Worm (Caenorhabditis elegans) whole organism, late embryonic: ENCODE data around the gene C48B4.11.

Experiments used
- ahr-1 ChIP-seq: sonication (generic microtip); optimal IDR thresholded peaks from 2 replicates; lab custom pipeline; 2016; ENCODE audit warnings: missing genetic modification characterization, missing compliant biosample characterization
- ceh-2 ChIP-seq: sonication (generic microtip); optimal IDR thresholded peaks from 2 replicates; lab custom pipeline; 2016; ENCODE audit warnings: missing genotype, missing genetic modification characterization, missing compliant biosample characterization
- ceh-24 ChIP-seq: sonication (generic microtip); optimal IDR thresholded peaks from 2 replicates; lab custom pipeline; 2016; ENCODE audit warnings: mild to moderate bottlenecking, missing genetic modification characterization, missing compliant biosample characterization
- ceh-48 ChIP-seq: sonication (generic microtip); optimal IDR thresholded peaks from 2 replicates; lab custom pipeline; 2016; ENCODE audit warnings: missing genetic modification characterization, inconsistent platforms, missing compliant biosample characterization
- fkh-10 ChIP-seq: fragments of 150-350 bp; optimal IDR thresholded peaks from 2 replicates; lab custom pipeline; 2014; ENCODE audit warnings: missing biosample characterization, missing genetic modification reagents, missing genetic modification characterization
- mec-3 ChIP-seq: sonication (generic microtip); optimal IDR thresholded peaks from 2 replicates; lab custom pipeline; 2016; ENCODE audit warnings: borderline replicate concordance, missing genetic modification characterization, missing compliant biosample characterization
- pag-3 ChIP-seq: sonication (generic microtip); optimal IDR thresholded peaks from 2 replicates; lab custom pipeline; 2016; ENCODE audit warnings: missing compliant biosample characterization, missing genetic modification characterization, borderline replicate concordance
- tbx-2 ChIP-seq: sonication (generic microtip); optimal IDR thresholded peaks from 2 replicates; lab custom pipeline; 2016; ENCODE audit warnings: missing genetic modification characterization, missing compliant biosample characterization
- unc-86 ChIP-seq: sonication (generic microtip); optimal IDR thresholded peaks from 2 replicates; lab custom pipeline; 2016; ENCODE audit warnings: missing genetic modification characterization, missing compliant biosample characterization

DNA sequence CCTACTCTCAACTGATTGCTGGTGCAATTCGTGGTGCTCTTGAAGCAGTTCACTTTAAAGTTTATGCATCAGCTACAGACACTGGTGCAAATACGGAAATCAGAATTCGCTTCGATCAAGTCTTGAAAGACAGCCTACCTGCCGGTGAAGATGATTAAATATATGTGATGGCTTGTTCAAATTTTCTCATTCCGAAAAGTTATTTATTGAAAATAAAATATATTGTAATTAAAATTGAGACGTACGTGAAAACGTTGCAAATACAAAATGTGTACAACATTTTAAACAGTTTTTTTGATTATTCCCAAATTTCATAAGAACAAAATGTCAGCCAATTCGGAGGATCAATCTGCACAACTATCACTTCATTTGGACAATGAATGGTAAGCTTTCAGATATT is 39.1 kb downstream of the C48B4.11 start, which contains the start of gene ZK1098.6:
- no peak for TF ChIP-seq mec-3 (tag; lab: Kevin White, UChicago)
- no peak for TF ChIP-seq ceh-24
- no peak for TF ChIP-seq unc-86 (tag; lab: Kevin White, UChicago)
- TF ChIP-seq ceh-48: no peak
- no peak for TF ChIP-seq ceh-2 (tag; lab: Kevin White, UChicago)
- TF ChIP-seq pag-3 (tag; lab: Kevin White, UChicago): no peak
- TF ChIP-seq fkh-10 (GFP tag; lab: Kevin White, UChicago): no peak
- no peak for TF ChIP-seq tbx-2 (tag; lab: Kevin White, UChicago)
- no peak for TF ChIP-seq ahr-1 (tag; lab: Kevin White, UChicago)
